Fruit fly (Drosophila melanogaster) whole organism: ENCODE data around the gene Targ2.

Experiments used
- Dll ChIP-seq: fragments of >200 bp; optimal IDR thresholded peaks from 2 replicates; lab custom pipeline; 2017
- EcR ChIP-seq, 2 experiments: fragments of >200 bp; optimal IDR thresholded peaks; 2 replicates each; lab custom pipeline; 2017; ENCODE audit warnings: missing biosample characterization in 2 of 2, missing genetic modification characterization in 2 of 2, missing genetic modification reagents in 2 of 2
- pan ChIP-seq: fragments of >200 bp; optimal IDR thresholded peaks from 2 replicates; lab custom pipeline; 2017
- psq ChIP-seq: fragments of >200 bp; optimal IDR thresholded peaks from 2 replicates; lab custom pipeline; 2017
- usp ChIP-seq: fragments of >200 bp; optimal IDR thresholded peaks from 2 replicates; lab custom pipeline; 2017; ENCODE audit warnings: missing biosample characterization, missing genetic modification characterization, mixed read lengths

- TF ChIP-seq pan (lab: Kevin White, UChicago) (no peak), Dll (lab: Kevin White, UChicago) (no peak), psq (lab: Kevin White, UChicago) (no peak), EcR (GFP tag; optimal IDR thresholded peaks at IDR 0.05; lab: Kevin White, UChicago) (no peak), usp (GFP tag; lab: Kevin White, UChicago) (no peak)
These were observed 9.9 kb downstream of the Targ2 start, which contains the start of gene CG42337 for dm6 chr3L:21193170-21193569.
